Fruit fly (Drosophila melanogaster) S2 (cell line): ENCODE data around the gene MICU1.

Experiments used
- CG8478 ChIP-seq: fragments of >200 bp; optimal IDR thresholded peaks from 2 replicates; lab custom pipeline; 2018
- CTCF ChIP-seq, 2 experiments: fragments of >200 bp; optimal IDR thresholded peaks; 2 replicates each; lab custom pipeline; 2018

dm6 chr2L:7144061-7144460 is 38.0 kb upstream of the MICU1 start:
- TF ChIP-seq CG8478 (lab: Kevin White, UChicago), result no peak
- TF ChIP-seq CTCF (optimal IDR thresholded peaks at IDR 0.05; lab: Kevin White, UChicago), result no peak
